Fruit fly (Drosophila melanogaster): ENCODE results near the gene CG9016.

Gene CG9016

dm6 chr2L:5879363-5879934 lies 44.0 kb downstream of the CG9016 start, which contains the start of gene rau:
rau (minus strand) TSS chr2L:5879498.
- 0 out of 2 replicates have a peak, but pooled peaks have one; percentile 6 for TF ChIP-seq ranshi (GFP tag; IDR thresholded peaks at IDR 0.05)
- peak; percentile 44; the same call in 1 of the 2 replicates for TF ChIP-seq Bgb (GFP tag; IDR thresholded peaks at IDR 0.05; ENCODE audit: partially characterized antibody)
- no peak for TF ChIP-seq NK7.1 (GFP tag; optimal IDR thresholded peaks at IDR 0.05)
- peak; percentile 55; the same call in 1 of the 3 replicates for TF ChIP-seq CG6175 (GFP tag; IDR thresholded peaks at IDR 0.05)
- TF ChIP-seq CG10209 (GFP tag; optimal IDR thresholded peaks at IDR 0.05) = peak; percentile 58
- TF ChIP-seq CTCF (GFP tag; optimal IDR thresholded peaks at IDR 0.05) = peak; percentile 2
- TF ChIP-seq bbx (GFP tag; IDR thresholded peaks at IDR 0.05; ENCODE audit: partially characterized antibody) = peak; percentile 53
- peak; percentile 51 for TF ChIP-seq zen (tag; optimal IDR thresholded peaks at IDR 0.05)
- peak; percentile 53; the same call in 2 of the 3 replicates for TF ChIP-seq Aef1 (GFP tag; IDR thresholded peaks at IDR 0.05)
- peak; percentile 70 for TF ChIP-seq CG33557 (GFP tag; optimal IDR thresholded peaks at IDR 0.05)
- no peak for TF ChIP-seq crol (GFP tag; IDR thresholded peaks at IDR 0.05)
- peak; percentile 72 for TF ChIP-seq CG17385 (GFP tag; optimal IDR thresholded peaks at IDR 0.05)
- no peak; the same call in 1 of the 2 replicates for TF ChIP-seq CG8765 (GFP tag; IDR thresholded peaks at IDR 0.05)
- peak; percentile 26 for TF ChIP-seq jing (GFP tag; optimal IDR thresholded peaks at IDR 0.05)
- no peak for TF ChIP-seq Elba2 (GFP tag; optimal IDR thresholded peaks at IDR 0.05)
- peak; percentile 91 for TF ChIP-seq row (GFP tag; IDR thresholded peaks at IDR 0.05)
- peak; percentile 43 for TF ChIP-seq Bdp1 (GFP tag; optimal IDR thresholded peaks at IDR 0.05)
- TF ChIP-seq CG6254 (GFP tag; optimal IDR thresholded peaks at IDR 0.05) = peak; percentile 72
- TF ChIP-seq CG2712 (tag; optimal IDR thresholded peaks at IDR 0.05) = peak; percentile 91
- TF ChIP-seq CG6813 (GFP tag; optimal IDR thresholded peaks at IDR 0.05) = peak; percentile 42
- peak; percentile 21 for TF ChIP-seq CG4707 (GFP tag; optimal IDR thresholded peaks at IDR 0.05)
- peak; percentile 66 for TF ChIP-seq oc (tag; optimal IDR thresholded peaks at IDR 0.05)
- TF ChIP-seq her (GFP tag; optimal IDR thresholded peaks at IDR 0.05) = peak; percentile 27
- TF ChIP-seq ken (GFP tag; IDR thresholded peaks at IDR 0.05) = peak; percentile 67; the same call in 2 of the 3 replicates
- no peak for TF ChIP-seq repo (GFP tag; optimal IDR thresholded peaks at IDR 0.05)
- no peak for TF ChIP-seq Dp (GFP tag; optimal IDR thresholded peaks at IDR 0.05)
- TF ChIP-seq zfh2 (GFP tag; optimal IDR thresholded peaks at IDR 0.05) = peak; percentile 26
- TF ChIP-seq Six4 (GFP tag; optimal IDR thresholded peaks at IDR 0.05) = peak; percentile 71
- peak; percentile 87 for TF ChIP-seq sug (tag; optimal IDR thresholded peaks at IDR 0.05)
- TF ChIP-seq CG10462 (GFP tag; optimal IDR thresholded peaks at IDR 0.05) = peak; percentile 51
- TF ChIP-seq Xrp1 (GFP tag; IDR thresholded peaks at IDR 0.05) = peak; percentile 86
- TF ChIP-seq CG42726 (GFP tag; IDR thresholded peaks at IDR 0.05; ENCODE audit: partially characterized antibody) = peak; percentile 62; the same call in 1 of the 2 replicates
- TF ChIP-seq Lhr (GFP tag; optimal IDR thresholded peaks at IDR 0.05) = peak; percentile 40
- peak; percentile 52; the same call in 1 of the 2 replicates for TF ChIP-seq Taf1 (GFP tag; IDR thresholded peaks at IDR 0.05)
- peak; percentile 89 for TF ChIP-seq CG10543 (GFP tag; optimal IDR thresholded peaks at IDR 0.05)
- peak; percentile 69 for TF ChIP-seq onecut (GFP tag; IDR thresholded peaks at IDR 0.05)
- TF ChIP-seq ham (GFP tag; IDR thresholded peaks at IDR 0.05) = no peak
- no peak for TF ChIP-seq CG13624 (GFP tag; optimal IDR thresholded peaks at IDR 0.05)
- TF ChIP-seq CG3407 (GFP tag; optimal IDR thresholded peaks at IDR 0.05) = peak; percentile 70
- TF ChIP-seq CG7556 (GFP tag; optimal IDR thresholded peaks at IDR 0.05) = peak; percentile 82
- peak; percentile 68 for TF ChIP-seq Fer2 (tag; optimal IDR thresholded peaks at IDR 0.05)
- TF ChIP-seq CG4282 (GFP tag; optimal IDR thresholded peaks at IDR 0.05) = no peak
- TF ChIP-seq CG12659 (GFP tag; optimal IDR thresholded peaks at IDR 0.05) = peak; percentile 74
- peak; percentile 73 for TF ChIP-seq D19A (tag; optimal IDR thresholded peaks at IDR 0.05)
- 0 out of 2 replicates have a peak, but pooled peaks have one; percentile 32 for TF ChIP-seq CG17612 (GFP tag; IDR thresholded peaks at IDR 0.05)
- TF ChIP-seq sens (GFP tag) = peak; percentile 95
- TF ChIP-seq HLH3B (GFP tag; IDR thresholded peaks at IDR 0.05) = peak; percentile 29; the same call in 1 of the 2 replicates
- TF ChIP-seq Dfd (GFP tag; optimal IDR thresholded peaks at IDR 0.05) = no peak
- peak; percentile 66 for TF ChIP-seq CG11723 (GFP tag; optimal IDR thresholded peaks at IDR 0.05)
- TF ChIP-seq CG11093 (GFP tag; IDR thresholded peaks at IDR 0.05) = no peak; the same call in 1 of the 3 replicates

All from whole organism, embryonic.